Worm (Caenorhabditis elegans) whole organism, dauer: ENCODE measurements around the gene F14F7.5.

ENCODE experiments used
- unc-62 ChIP-seq: sonication (generic microtip); optimal IDR thresholded peaks from 2 replicates; lab custom pipeline; 2017; ENCODE audit warnings: missing biosample characterization, missing genetic modification reagents, missing genetic modification characterization

F14F7.5 gene

ce11 chrIII:13065694-13066093 is 33.9 kb downstream of the F14F7.5 start:
- no peak for TF ChIP-seq unc-62 (GFP tag; lab: Kevin White, UChicago)

- no peak for TF ChIP-seq unc-62 (GFP tag; lab: Kevin White, UChicago)
These were observed 35.0 kb downstream of the F14F7.5 start for ce11 chrIII:13066828-13067227.

- no peak for TF ChIP-seq unc-62 (GFP tag; lab: Kevin White, UChicago)
These were observed 36.3 kb downstream of the F14F7.5 start for ce11 chrIII:13067884-13068767.

- no peak for TF ChIP-seq unc-62 (GFP tag; lab: Kevin White, UChicago)
These were observed 37.6 kb downstream of the F14F7.5 start for ce11 chrIII:13069416-13069815.

- no peak for TF ChIP-seq unc-62 (GFP tag; lab: Kevin White, UChicago)
These were observed 38.8 kb downstream of the F14F7.5 start, which contains the start of gene Y39E4B.6 for ce11 chrIII:13070548-13071050. Gene Y39E4B.6 (plus strand): TSS chrIII:13070756.

ce11 chrIII:13071432-13072259 is 39.8 kb downstream of the F14F7.5 start:
- no peak for TF ChIP-seq unc-62 (GFP tag; lab: Kevin White, UChicago)
